Fruit fly (Drosophila melanogaster) whole organism, embryonic: ENCODE measurements around the gene HDAC4.

Experiments used
- B-H2 ChIP-seq: fragments of 200-800 bp; sonication (Bioruptor generic); optimal IDR thresholded peaks from 2 replicates; lab custom pipeline; 2018; ENCODE audit warnings: missing biosample characterization, mild to moderate bottlenecking, missing genetic modification characterization
- CG10209 ChIP-seq: fragments of 200-800 bp; sonication (Bioruptor generic); optimal IDR thresholded peaks from 3 replicates; lab custom pipeline; 2017; ENCODE audit warnings: missing biosample characterization, mild to moderate bottlenecking, missing genetic modification characterization, missing genetic modification reagents
- CG11723 ChIP-seq: fragments of 200-800 bp; sonication (Bioruptor generic); optimal IDR thresholded peaks from 2 replicates; lab custom pipeline; 2017; ENCODE audit warnings: missing biosample characterization, mild to moderate bottlenecking, missing genetic modification characterization
- CG12071 ChIP-seq: fragments of 200-800 bp; sonication (Bioruptor generic); optimal IDR thresholded peaks from 3 replicates; lab custom pipeline; 2018; ENCODE audit warnings: missing biosample characterization, mild to moderate bottlenecking, missing genetic modification characterization
- CG12942 ChIP-seq: fragments of 200-800 bp; sonication (Bioruptor generic); optimal IDR thresholded peaks from 3 replicates; lab custom pipeline; 2016; ENCODE audit warnings: missing biosample characterization, missing genetic modification characterization
- CG14050 ChIP-seq: fragments of 200-800 bp; sonication (Bioruptor generic); IDR thresholded peaks from 3 replicates; pipeline ENCODE4 v1.3.6; 2022; ENCODE audit warnings: missing biosample characterization, missing genetic modification characterization
- CG14441 ChIP-seq: fragments of 200-800 bp; sonication (Bioruptor generic); IDR thresholded peaks from 2 replicates; pipeline ENCODE4 v1.3.6; 2022; ENCODE audit warnings: missing biosample characterization, missing genetic modification characterization
- CG15696 ChIP-seq: fragments of 200-800 bp; sonication (Bioruptor generic); optimal IDR thresholded peaks from 2 replicates; lab custom pipeline; 2019; ENCODE audit warnings: missing biosample characterization, mild to moderate bottlenecking, missing genetic modification characterization, moderate library complexity
- CG17568 ChIP-seq: fragments of 200-800 bp; sonication (Bioruptor generic); optimal IDR thresholded peaks from 2 replicates; lab custom pipeline; 2018; ENCODE audit warnings: missing biosample characterization, mild to moderate bottlenecking, missing genetic modification characterization, moderate library complexity
- CG2120 ChIP-seq: fragments of 200-800 bp; sonication (Bioruptor generic); optimal IDR thresholded peaks from 3 replicates; lab custom pipeline; 2016; ENCODE audit warnings: missing biosample characterization, missing genetic modification characterization
- CG2712 ChIP-seq: fragments of 200-800 bp; optimal IDR thresholded peaks from 3 replicates; lab custom pipeline; 2019; ENCODE audit warnings: missing biosample characterization, mild to moderate bottlenecking, missing genetic modification characterization, moderate library complexity
- CG34224 ChIP-seq: fragments of 200-800 bp; sonication (Bioruptor generic); IDR thresholded peaks from 3 replicates; pipeline ENCODE4 v1.3.6; 2022; ENCODE audit warnings: missing biosample characterization, missing genetic modification characterization; ENCODE audit not compliant: partially characterized antibody
- CG6175 ChIP-seq: fragments of 200-800 bp; sonication (Bioruptor generic); IDR thresholded peaks from 3 replicates; pipeline ENCODE4 v1.3.6; 2022; ENCODE audit warnings: missing biosample characterization, missing genetic modification characterization
- CG6254 ChIP-seq: fragments of 200-800 bp; sonication (Bioruptor generic); optimal IDR thresholded peaks from 3 replicates; lab custom pipeline; 2017; ENCODE audit warnings: mild to moderate bottlenecking, missing biosample characterization, missing genetic modification reagents, missing genetic modification characterization
- CG6683 ChIP-seq: fragments of 200-800 bp; sonication (Bioruptor generic); optimal IDR thresholded peaks from 2 replicates; lab custom pipeline; 2017; ENCODE audit warnings: missing biosample characterization, mild to moderate bottlenecking, missing genetic modification characterization, missing genetic modification reagents
- CG7928 ChIP-seq: fragments of 200-800 bp; sonication (Bioruptor generic); optimal IDR thresholded peaks from 2 replicates; lab custom pipeline; 2017; ENCODE audit warnings: missing biosample characterization, mild to moderate bottlenecking, missing genetic modification characterization
- CG8089 ChIP-seq: fragments of 200-800 bp; sonication (Bioruptor generic); optimal IDR thresholded peaks from 3 replicates; lab custom pipeline; 2016; ENCODE audit warnings: missing biosample characterization, missing genetic modification characterization
- CG9437 ChIP-seq: fragments of 200-800 bp; sonication (Bioruptor generic); optimal IDR thresholded peaks from 2 replicates; lab custom pipeline; 2018; ENCODE audit warnings: missing biosample characterization, mild to moderate bottlenecking, missing genetic modification characterization
- CG9817 ChIP-seq: fragments of 200-800 bp; sonication (Bioruptor generic); optimal IDR thresholded peaks from 2 replicates; lab custom pipeline; 2018; ENCODE audit warnings: missing biosample characterization, mild to moderate bottlenecking, missing genetic modification characterization, moderate library complexity
- Dad ChIP-seq: fragments of 200-800 bp; sonication (Bioruptor generic); optimal IDR thresholded peaks from 3 replicates; lab custom pipeline; 2016; ENCODE audit warnings: missing biosample characterization, missing genetic modification characterization
- Dp ChIP-seq: fragments of 200-800 bp; sonication (Bioruptor generic); optimal IDR thresholded peaks from 2 replicates; lab custom pipeline; 2018; ENCODE audit warnings: missing biosample characterization, mild to moderate bottlenecking, missing genetic modification characterization, moderate library complexity
- Drgx ChIP-seq: fragments of 200-800 bp; sonication (Bioruptor generic); IDR thresholded peaks from 2 replicates; pipeline ENCODE4 v1.3.6; 2022; ENCODE audit warnings: missing biosample characterization, missing genetic modification characterization
- E2f2 ChIP-seq: fragments of 200-800 bp; sonication (Bioruptor generic); IDR thresholded peaks from 2 replicates; pipeline ENCODE4 v1.3.6; 2022; ENCODE audit warnings: missing biosample characterization, missing genetic modification characterization
- HmgD ChIP-seq: fragments of 200-800 bp; sonication (Bioruptor generic); optimal IDR thresholded peaks from 3 replicates; lab custom pipeline; 2016; ENCODE audit warnings: missing biosample characterization, missing genetic modification characterization
- Kr ChIP-seq: fragments of 200-800 bp; sonication (Bioruptor generic); optimal IDR thresholded peaks from 2 replicates; lab custom pipeline; 2017; ENCODE audit warnings: missing biosample characterization, mild to moderate bottlenecking, missing genetic modification characterization
- MTF-1 ChIP-seq: fragments of 200-800 bp; sonication (Bioruptor generic); optimal IDR thresholded peaks from 2 replicates; lab custom pipeline; 2018; ENCODE audit warnings: missing biosample characterization, mild to moderate bottlenecking, missing genetic modification characterization, borderline replicate concordance
- NC2β ChIP-seq: fragments of 200-800 bp; sonication (Bioruptor generic); optimal IDR thresholded peaks from 2 replicates; lab custom pipeline; 2016; ENCODE audit warnings: missing biosample characterization, missing genetic modification characterization
- Nf-YA ChIP-seq: fragments of 200-800 bp; sonication (Bioruptor generic); IDR thresholded peaks from 2 replicates; pipeline ENCODE4 v1.3.6; 2022; ENCODE audit warnings: missing biosample characterization, missing genetic modification characterization
- Sin3A ChIP-seq: fragments of >200 bp; optimal IDR thresholded peaks from 2 replicates; lab custom pipeline; 2018
- Six4 ChIP-seq: fragments of 200-800 bp; sonication (Bioruptor generic); optimal IDR thresholded peaks from 2 replicates; lab custom pipeline; 2016; ENCODE audit warnings: missing biosample characterization, missing genetic modification characterization
- aop ChIP-seq: fragments of 200-800 bp; sonication (Bioruptor generic); IDR thresholded peaks from 2 replicates; pipeline ENCODE4 v1.3.6; 2022; ENCODE audit warnings: missing biosample characterization, missing genetic modification characterization
- ara ChIP-seq: fragments of 200-800 bp; sonication (Bioruptor generic); IDR thresholded peaks from 2 replicates; pipeline ENCODE4 v1.3.6; 2022; ENCODE audit warnings: missing biosample characterization, missing genetic modification characterization
- bowl ChIP-seq: fragments of 200-800 bp; sonication (Bioruptor generic); IDR thresholded peaks from 2 replicates; pipeline ENCODE4 v1.3.6; 2022; ENCODE audit warnings: missing biosample characterization, missing genetic modification characterization
- caup ChIP-seq: fragments of 200-800 bp; sonication (Bioruptor generic); optimal IDR thresholded peaks from 3 replicates; lab custom pipeline; 2017; ENCODE audit warnings: missing biosample characterization, mild to moderate bottlenecking, missing genetic modification characterization, moderate library complexity; ENCODE audit not compliant: severe bottlenecking
- exex ChIP-seq: fragments of 200-800 bp; sonication (Bioruptor generic); optimal IDR thresholded peaks from 4 replicates; lab custom pipeline; 2018; ENCODE audit warnings: missing biosample characterization, mild to moderate bottlenecking, missing genetic modification characterization, moderate library complexity
- fd3F ChIP-seq: fragments of 200-800 bp; sonication (Bioruptor generic); optimal IDR thresholded peaks from 2 replicates; lab custom pipeline; 2018; ENCODE audit warnings: missing biosample characterization, mild to moderate bottlenecking, missing genetic modification characterization, moderate library complexity
- gfzf ChIP-seq: fragments of 200-800 bp; sonication (Bioruptor generic); optimal IDR thresholded peaks from 2 replicates; lab custom pipeline; 2016; ENCODE audit warnings: missing biosample characterization, mild to moderate bottlenecking, missing genetic modification characterization, moderate library complexity
- hb ChIP-seq: fragments of 200-800 bp; sonication (Bioruptor generic); IDR thresholded peaks from 3 replicates; pipeline ENCODE4 v1.3.6; 2022; ENCODE audit warnings: missing biosample characterization, missing genetic modification characterization; ENCODE audit not compliant: partially characterized antibody
- ken ChIP-seq: fragments of 200-800 bp; sonication (Bioruptor generic); IDR thresholded peaks from 3 replicates; pipeline ENCODE4 v1.3.6; 2022; ENCODE audit warnings: missing biosample characterization, missing genetic modification characterization
- nom ChIP-seq: fragments of 200-800 bp; sonication (Bioruptor generic); optimal IDR thresholded peaks from 2 replicates; lab custom pipeline; 2017; ENCODE audit warnings: missing biosample characterization, missing genetic modification characterization, mild to moderate bottlenecking, moderate library complexity, missing genetic modification reagents
- onecut ChIP-seq: fragments of 200-800 bp; sonication (Bioruptor generic); IDR thresholded peaks from 2 replicates; pipeline ENCODE4 v1.3.6; 2022; ENCODE audit warnings: missing biosample characterization, missing genetic modification characterization
- row ChIP-seq: fragments of 200-800 bp; sonication (Bioruptor generic); IDR thresholded peaks from 3 replicates; pipeline ENCODE4 v1.3.6; 2022; ENCODE audit warnings: missing biosample characterization, missing genetic modification characterization
- run ChIP-seq: fragments of 200-800 bp; sonication (Bioruptor generic); optimal IDR thresholded peaks from 3 replicates; lab custom pipeline; 2018; ENCODE audit warnings: missing biosample characterization, mild to moderate bottlenecking, missing genetic modification characterization
- so ChIP-seq: fragments of 200-800 bp; sonication (Bioruptor generic); IDR thresholded peaks from 3 replicates; pipeline ENCODE4 v1.3.6; 2022; ENCODE audit warnings: missing biosample characterization, missing genetic modification characterization
- sob ChIP-seq: fragments of 200-800 bp; sonication (Bioruptor generic); IDR thresholded peaks from 2 replicates; pipeline ENCODE4 v1.3.6; 2022; ENCODE audit warnings: missing biosample characterization, missing genetic modification characterization
- tll ChIP-seq, 2 experiments: fragments of 200-800 bp in 1 of 2; fragments of >200 bp in 1 of 2; sonication (Bioruptor generic) in 1 of 2; optimal IDR thresholded peaks; 2 replicates each; lab custom pipeline; 2017 to 2019; ENCODE audit warnings: missing biosample characterization in 2 of 2, missing genetic modification characterization in 2 of 2, mild to moderate bottlenecking in 1 of 2, moderate library complexity in 1 of 2
- tup ChIP-seq: fragments of 200-800 bp; sonication (Bioruptor generic); optimal IDR thresholded peaks from 2 replicates; lab custom pipeline; 2016; ENCODE audit warnings: missing biosample characterization, mild to moderate bottlenecking, missing genetic modification characterization, moderate library complexity
- tx ChIP-seq: fragments of 200-800 bp; sonication (Bioruptor generic); optimal IDR thresholded peaks from 2 replicates; lab custom pipeline; 2016; ENCODE audit warnings: missing biosample characterization, missing genetic modification characterization
- vnd ChIP-seq: fragments of 200-800 bp; sonication (Bioruptor generic); IDR thresholded peaks from 3 replicates; pipeline ENCODE4 v1.3.6; 2022; ENCODE audit warnings: missing biosample characterization, missing genetic modification characterization; ENCODE audit not compliant: partially characterized antibody
- zfh2 ChIP-seq: fragments of 200-800 bp; sonication (Bioruptor generic); optimal IDR thresholded peaks from 2 replicates; lab custom pipeline; 2016; ENCODE audit warnings: missing biosample characterization, missing genetic modification characterization

HDAC4 gene

DNA sequence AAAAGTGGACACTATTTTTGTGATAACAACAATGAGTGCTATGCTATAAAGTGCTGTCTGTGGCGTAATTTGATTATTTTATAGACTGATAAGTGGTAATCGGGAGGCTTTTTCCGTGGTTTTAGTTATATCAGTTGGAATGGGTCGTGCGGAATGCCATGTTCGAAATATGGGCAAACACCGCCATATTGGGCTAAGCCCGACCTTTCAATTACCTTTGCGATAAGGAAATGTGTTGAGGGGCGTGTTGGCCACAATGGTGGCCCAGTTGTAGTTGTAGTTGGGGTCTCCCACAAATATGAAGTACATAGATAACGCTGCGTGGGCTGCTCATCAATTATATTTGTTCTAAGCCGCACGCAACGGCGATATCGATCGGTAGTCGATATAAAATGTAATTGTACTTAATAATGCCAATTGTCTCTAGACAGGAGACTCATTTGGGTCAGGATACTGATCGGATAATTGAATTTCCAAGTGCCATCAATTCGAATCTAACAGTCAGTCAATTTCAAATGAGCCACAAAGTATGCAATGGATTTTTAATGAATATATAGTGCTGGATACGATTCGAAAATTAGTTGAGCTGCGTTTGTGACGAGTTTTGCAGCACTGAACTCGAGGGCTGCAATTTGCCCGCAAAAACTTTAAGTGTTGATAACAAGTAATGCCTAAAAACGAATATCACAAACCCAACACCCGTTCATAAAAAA, 49.2 kb upstream of the HDAC4 start (continued):
- TF ChIP-seq CG2120 (GFP tag; lab: Kevin White, UChicago) (peak; percentile 74), Drgx (GFP tag; lab: Robert Waterston, UW) (peak; percentile 14; the same call in 1 of the 2 replicates), CG34224 (peak; percentile 13; the same call in 1 of the 3 replicates), vnd (no peak), tll (GFP tag; optimal IDR thresholded peaks at IDR 0.05; lab: Kevin White, UChicago) (no peak), caup (peak; percentile 53), CG14441 (GFP tag; lab: Robert Waterston, UW) (no peak), fd3F (GFP tag; lab: Kevin White, UChicago) (no peak), CG12071 (GFP tag; lab: Kevin White, UChicago) (no peak), hb (no peak), Kr (GFP tag; lab: Kevin White, UChicago) (no peak), CG6175 (GFP tag; lab: Robert Waterston, UW) (no peak), bowl (GFP tag; lab: Robert Waterston, UW) (no peak), CG10209 (GFP tag; lab: Kevin White, UChicago) (peak; percentile 21), tup (no peak), onecut (no peak), row (GFP tag; lab: Robert Waterston, UW) (no peak), CG14050 (GFP tag; lab: Robert Waterston, UW) (no peak), Dad (GFP tag; lab: Kevin White, UChicago) (peak; percentile 37), aop (no peak), run (tag; lab: Kevin White, UChicago) (peak; percentile 36), CG2712 (no peak), sob (GFP tag; lab: Robert Waterston, UW) (peak; percentile 65), CG8089 (GFP tag; lab: Kevin White, UChicago) (no peak), Sin3A (lab: Kevin White, UChicago) (no peak), ara (GFP tag; lab: Robert Waterston, UW) (no peak), CG17568 (GFP tag; lab: Kevin White, UChicago) (no peak), Nf-YA (GFP tag; lab: Robert Waterston, UW) (no peak), CG12942 (GFP tag; lab: Kevin White, UChicago) (peak; percentile 33), NC2β (peak; percentile 34), ken (GFP tag; lab: Robert Waterston, UW) (peak; percentile 59; the same call in 1 of the 3 replicates), CG9437 (GFP tag; lab: Kevin White, UChicago) (no peak), Six4 (GFP tag; lab: Kevin White, UChicago) (no peak), HmgD (GFP tag; lab: Kevin White, UChicago) (peak; percentile 33), zfh2 (GFP tag; lab: Kevin White, UChicago) (peak; percentile 46), CG6683 (GFP tag; lab: Kevin White, UChicago) (no peak), nom (GFP tag; lab: Kevin White, UChicago) (no peak), so (GFP tag; lab: Robert Waterston, UW) (no peak), CG15696 (tag; lab: Kevin White, UChicago) (no peak), MTF-1 (GFP tag; lab: Kevin White, UChicago) (peak; percentile 5), tx (no peak), gfzf (peak; percentile 25), exex (tag; lab: Kevin White, UChicago) (peak; percentile 90), CG11723 (GFP tag; lab: Kevin White, UChicago) (no peak), E2f2 (GFP tag; lab: Robert Waterston, UW) (peak; percentile 95), CG6254 (GFP tag; lab: Kevin White, UChicago) (no peak), B-H2 (no peak), CG7928 (GFP tag; lab: Kevin White, UChicago) (peak; percentile 92), CG9817 (peak; percentile 7), Dp (GFP tag; lab: Kevin White, UChicago) (peak; percentile 91)
